Fruit fly (Drosophila melanogaster) whole organism, wandering third instar larva: Measurements from ENCODE around the gene CG17549.

Experiments used
- Abd-B ChIP-seq: fragments of >200 bp; optimal IDR thresholded peaks from 2 replicates; lab custom pipeline; 2017; ENCODE audit warnings: missing biosample characterization, missing genetic modification characterization
- CG32264 ChIP-seq: fragments of 200-800 bp; sonication (Bioruptor generic); optimal IDR thresholded peaks from 2 replicates; lab custom pipeline; 2016; ENCODE audit warnings: missing biosample characterization, missing genetic modification characterization
- CG9705 ChIP-seq: fragments of 200-800 bp; sonication (Bioruptor generic); optimal IDR thresholded peaks from 2 replicates; lab custom pipeline; 2018; ENCODE audit warnings: missing biosample characterization, mild to moderate bottlenecking, missing genetic modification characterization
- CrebA ChIP-seq: fragments of 200-800 bp; sonication (Bioruptor generic); optimal IDR thresholded peaks from 2 replicates; lab custom pipeline; 2016; ENCODE audit warnings: missing biosample characterization, mild to moderate bottlenecking, missing genetic modification characterization, borderline replicate concordance
- Dfd ChIP-seq: fragments of >200 bp; optimal IDR thresholded peaks from 2 replicates; lab custom pipeline; 2017; ENCODE audit warnings: missing biosample characterization, missing genetic modification characterization
- Dif ChIP-seq: fragments of 200-275, 200-300 bp; sonication (Bioruptor generic); optimal IDR thresholded peaks from 2 replicates; lab custom pipeline; 2018; ENCODE audit warnings: missing biosample characterization, missing genetic modification characterization; ENCODE audit not compliant: partially characterized antibody
- GATAd ChIP-seq: sonication (Bioruptor generic); optimal IDR thresholded peaks from 2 replicates; lab custom pipeline; 2016; ENCODE audit warnings: missing biosample characterization, missing genetic modification characterization
- HLH106 ChIP-seq: fragments of 200-800 bp; optimal IDR thresholded peaks from 3 replicates; lab custom pipeline; 2019; ENCODE audit warnings: missing biosample characterization, mild to moderate bottlenecking, missing genetic modification characterization, moderate library complexity
- Hnf4 ChIP-seq: fragments of 200-800 bp; sonication (Bioruptor generic); optimal IDR thresholded peaks from 2 replicates; lab custom pipeline; 2016; ENCODE audit warnings: missing biosample characterization, mild to moderate bottlenecking, missing genetic modification characterization
- Hr78 ChIP-seq: fragments of >200 bp; optimal IDR thresholded peaks from 2 replicates; lab custom pipeline; 2017; ENCODE audit warnings: missing biosample characterization, missing genetic modification characterization
- Hr83 ChIP-seq: fragments of 200-300 bp; sonication (Bioruptor generic); optimal IDR thresholded peaks from 2 replicates; lab custom pipeline; 2016; ENCODE audit warnings: missing biosample characterization, mild to moderate bottlenecking, missing genetic modification characterization, moderate library complexity; ENCODE audit not compliant: poor library complexity, severe bottlenecking
- Jra ChIP-seq: sonication (Bioruptor generic); optimal IDR thresholded peaks from 2 replicates; lab custom pipeline; 2016; ENCODE audit warnings: missing biosample characterization, missing genetic modification characterization
- Mio ChIP-seq: sonication (Bioruptor generic); optimal IDR thresholded peaks from 2 replicates; lab custom pipeline; 2016; ENCODE audit warnings: missing biosample characterization, missing genetic modification characterization
- Myc ChIP-seq: fragments of >200 bp; optimal IDR thresholded peaks from 2 replicates; lab custom pipeline; 2017
- N ChIP-seq: fragments of >200 bp; optimal IDR thresholded peaks from 2 replicates; lab custom pipeline; 2018; ENCODE audit warnings: missing biosample characterization, missing external identifiers, missing genetic modification characterization
- OdsH ChIP-seq: fragments of 200-800 bp; sonication (Bioruptor generic); optimal IDR thresholded peaks from 2 replicates; lab custom pipeline; 2016; ENCODE audit warnings: missing biosample characterization, mild to moderate bottlenecking, missing genetic modification characterization
- Rel ChIP-seq, 2 experiments: fragments of 200-800 bp; sonication (Bioruptor generic) in 1 of 2; optimal IDR thresholded peaks; 2 replicates in 1 of 2; 3 replicates in 1 of 2; lab custom pipeline; 2016 to 2019; ENCODE audit warnings: mild to moderate bottlenecking in 2 of 2, missing biosample characterization in 2 of 2, missing genetic modification characterization in 2 of 2, moderate library complexity in 1 of 2
- Sp1 ChIP-seq: fragments of 200-800 bp; sonication (Bioruptor generic); optimal IDR thresholded peaks from 3 replicates; lab custom pipeline; 2019; ENCODE audit warnings: missing biosample characterization, mild to moderate bottlenecking, missing genetic modification characterization, moderate library complexity
- Vsx2 ChIP-seq: fragments of 200-300, 225-300 bp; sonication (Bioruptor generic); optimal IDR thresholded peaks from 2 replicates; lab custom pipeline; 2018; ENCODE audit warnings: missing biosample characterization, missing genetic modification characterization; ENCODE audit not compliant: partially characterized antibody
- br ChIP-seq: fragments of 200-800 bp; sonication (Bioruptor generic); optimal IDR thresholded peaks from 2 replicates; lab custom pipeline; 2016; ENCODE audit warnings: missing biosample characterization, missing genetic modification characterization
- brk ChIP-seq: fragments of 200-800 bp; sonication (Bioruptor generic); optimal IDR thresholded peaks from 2 replicates; lab custom pipeline; 2016; ENCODE audit warnings: missing biosample characterization, mild to moderate bottlenecking, missing genetic modification characterization
- dl ChIP-seq, 2 experiments: fragments of 175-275, 200-275 bp in 1 of 2; fragments of 200-275 bp in 1 of 2; sonication (Bioruptor generic); optimal IDR thresholded peaks; lab custom pipeline; 2018; ENCODE audit warnings: mild to moderate bottlenecking in 2 of 2, missing biosample characterization in 2 of 2, missing genetic modification characterization in 2 of 2, moderate library complexity in 2 of 2; ENCODE audit not compliant: partially characterized antibody in 2 of 2, insufficient read depth in 1 of 2
- dmrt93B ChIP-seq: fragments of 200-800 bp; sonication (Bioruptor generic); optimal IDR thresholded peaks from 2 replicates; lab custom pipeline; 2018; ENCODE audit warnings: missing biosample characterization, mild to moderate bottlenecking, missing genetic modification characterization
- dsf ChIP-seq: sonication (Bioruptor generic); optimal IDR thresholded peaks from 2 replicates; lab custom pipeline; 2016; ENCODE audit warnings: missing biosample characterization, missing genetic modification characterization, borderline replicate concordance
- ey ChIP-seq: fragments of 200-800 bp; sonication (Bioruptor generic); optimal IDR thresholded peaks from 2 replicates; lab custom pipeline; 2016; ENCODE audit warnings: missing biosample characterization, missing genetic modification characterization
- foxo ChIP-seq, 2 experiments: fragments of 200-800 bp; sonication (Bioruptor generic); optimal IDR thresholded peaks; 2 replicates in 1 of 2; 3 replicates in 1 of 2; lab custom pipeline; 2016 to 2017; ENCODE audit warnings: missing biosample characterization in 2 of 2, missing genetic modification characterization in 2 of 2
- fru ChIP-seq: fragments of 200-800 bp; sonication (Bioruptor generic); optimal IDR thresholded peaks from 3 replicates; lab custom pipeline; 2016; ENCODE audit warnings: missing biosample characterization, mild to moderate bottlenecking, missing genetic modification characterization
- h ChIP-seq: fragments of 200-800 bp; sonication (Bioruptor generic); optimal IDR thresholded peaks from 3 replicates; lab custom pipeline; 2016; ENCODE audit warnings: missing biosample characterization, mild to moderate bottlenecking, missing genetic modification characterization
- jim ChIP-seq: fragments of 175-275, 200-325 bp; sonication (Bioruptor generic); optimal IDR thresholded peaks from 2 replicates; lab custom pipeline; 2016; ENCODE audit warnings: missing biosample characterization, mild to moderate bottlenecking, missing genetic modification characterization
- lola ChIP-seq: fragments of >200 bp; optimal IDR thresholded peaks from 2 replicates; lab custom pipeline; 2017; ENCODE audit warnings: missing biosample characterization, missing genetic modification characterization
- pan ChIP-seq: fragments of >200 bp; optimal IDR thresholded peaks from 2 replicates; lab custom pipeline; 2017
- psq ChIP-seq: fragments of 200-800 bp; sonication (Bioruptor generic); optimal IDR thresholded peaks from 3 replicates; lab custom pipeline; 2017; ENCODE audit warnings: missing biosample characterization, mild to moderate bottlenecking, missing genetic modification characterization, moderate library complexity
- rgr ChIP-seq: fragments of 200-800 bp; sonication (Bioruptor generic); optimal IDR thresholded peaks from 3 replicates; lab custom pipeline; 2016; ENCODE audit warnings: missing biosample characterization, mild to moderate bottlenecking, missing genetic modification characterization
- sage ChIP-seq: fragments of 200-800 bp; sonication (Bioruptor generic); optimal IDR thresholded peaks from 2 replicates; lab custom pipeline; 2016; ENCODE audit warnings: missing biosample characterization, mild to moderate bottlenecking, missing genetic modification characterization
- sv ChIP-seq: fragments of 200-800 bp; sonication (Bioruptor generic); optimal IDR thresholded peaks from 3 replicates; lab custom pipeline; 2016; ENCODE audit warnings: missing biosample characterization, missing genetic modification characterization
- tai ChIP-seq: sonication (Bioruptor generic); optimal IDR thresholded peaks from 2 replicates; lab custom pipeline; 2016; ENCODE audit warnings: missing biosample characterization, missing genetic modification characterization
- usp ChIP-seq: fragments of >200 bp; optimal IDR thresholded peaks from 2 replicates; lab custom pipeline; 2017; ENCODE audit warnings: missing biosample characterization, missing genetic modification characterization
- woc ChIP-seq: sonication (Bioruptor generic); optimal IDR thresholded peaks from 2 replicates; lab custom pipeline; 2016; ENCODE audit warnings: missing biosample characterization, mild to moderate bottlenecking, missing genetic modification characterization

The CG17549 gene

DNA sequence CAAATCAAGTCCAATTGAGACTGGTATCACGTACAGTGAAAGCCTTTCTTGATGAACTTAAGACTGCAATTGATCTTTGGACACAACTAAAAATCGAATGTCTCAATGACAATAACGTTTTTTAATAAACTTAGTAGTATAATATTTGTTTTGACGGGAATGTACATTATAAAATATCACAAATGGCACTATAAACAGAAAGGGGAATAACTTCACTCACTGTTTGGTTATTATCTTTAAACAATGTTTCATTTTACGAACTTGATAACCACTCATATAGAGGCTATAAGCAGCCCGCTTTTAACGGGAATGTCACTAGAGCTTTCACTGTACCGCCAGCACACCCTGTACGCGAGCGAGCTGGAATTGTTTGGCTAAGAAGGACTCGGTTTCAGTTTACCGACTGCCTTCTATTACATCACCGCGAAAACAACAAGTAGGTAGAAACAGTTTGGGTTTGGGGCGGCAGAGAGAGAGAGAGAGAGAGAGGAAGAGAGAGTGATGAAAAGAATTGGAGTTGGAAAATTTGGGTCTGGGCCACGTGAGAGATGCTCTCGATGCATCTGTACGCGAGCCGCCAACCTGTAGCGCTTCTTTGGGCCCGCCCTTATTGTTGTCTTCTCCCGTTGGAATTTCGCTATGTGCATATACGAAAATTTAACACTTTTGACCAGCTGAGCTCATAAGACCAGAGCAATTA is 7.9 kb upstream of the CG17549 start:
- TF ChIP-seq Jra (GFP tag; lab: Kevin White, UChicago) (no peak), Hr78 (GFP tag; lab: Kevin White, UChicago) (no peak), Myc (lab: Kevin White, UChicago) (no peak), sage (GFP tag; lab: Kevin White, UChicago) (peak; percentile 22), h (GFP tag; lab: Kevin White, UChicago) (peak; percentile 68), N (GFP tag; lab: Kevin White, UChicago) (no peak), usp (no peak), tai (GFP tag; lab: Kevin White, UChicago) (peak; percentile 53), Dfd (GFP tag; lab: Kevin White, UChicago) (no peak), brk (GFP tag; lab: Kevin White, UChicago) (no peak), rgr (GFP tag; lab: Kevin White, UChicago) (peak; percentile 64), GATAd (no peak), Vsx2 (GFP tag; lab: Kevin White, UChicago) (no peak), Hr83 (GFP tag; lab: Kevin White, UChicago) (no peak), dsf (no peak), woc (GFP tag; lab: Kevin White, UChicago) (peak; percentile 61), Dif (peak; percentile 75), CG32264 (GFP tag; lab: Kevin White, UChicago) (peak; percentile 43), HLH106 (tag; lab: Kevin White, UChicago) (peak; percentile 78), fru (GFP tag; lab: Kevin White, UChicago) (peak; percentile 75), Mio (GFP tag; lab: Kevin White, UChicago) (no peak), Rel (GFP tag; optimal IDR thresholded peaks at IDR 0.05; lab: Kevin White, UChicago) (no peak), Rel (tag; optimal IDR thresholded peaks at IDR 0.05; lab: Kevin White, UChicago) (peak; percentile 60), CG9705 (peak; percentile 33), pan (lab: Kevin White, UChicago) (no peak), jim (GFP tag; lab: Kevin White, UChicago) (no peak), foxo (GFP tag; optimal IDR thresholded peaks at IDR 0.05; lab: Kevin White, UChicago) (peak in 1 of 2 experiments; percentile 75), sv (GFP tag; lab: Kevin White, UChicago) (no peak), dmrt93B (GFP tag; lab: Kevin White, UChicago) (peak; percentile 37), lola (no peak), OdsH (GFP tag; lab: Kevin White, UChicago) (peak; percentile 64), Abd-B (no peak), dl (GFP tag; optimal IDR thresholded peaks at IDR 0.05; lab: Kevin White, UChicago; ENCODE audit: insufficient read depth in 1 of 2, partially characterized antibody in 2 of 2) (peak in 1 of 2 experiments; percentile 33), Sp1 (GFP tag; lab: Kevin White, UChicago) (peak; percentile 72), CrebA (no peak), psq (peak; percentile 47), Hnf4 (GFP tag; lab: Kevin White, UChicago) (peak; percentile 22), ey (GFP tag; lab: Kevin White, UChicago) (peak; percentile 56), br (peak; percentile 60)

DNA sequence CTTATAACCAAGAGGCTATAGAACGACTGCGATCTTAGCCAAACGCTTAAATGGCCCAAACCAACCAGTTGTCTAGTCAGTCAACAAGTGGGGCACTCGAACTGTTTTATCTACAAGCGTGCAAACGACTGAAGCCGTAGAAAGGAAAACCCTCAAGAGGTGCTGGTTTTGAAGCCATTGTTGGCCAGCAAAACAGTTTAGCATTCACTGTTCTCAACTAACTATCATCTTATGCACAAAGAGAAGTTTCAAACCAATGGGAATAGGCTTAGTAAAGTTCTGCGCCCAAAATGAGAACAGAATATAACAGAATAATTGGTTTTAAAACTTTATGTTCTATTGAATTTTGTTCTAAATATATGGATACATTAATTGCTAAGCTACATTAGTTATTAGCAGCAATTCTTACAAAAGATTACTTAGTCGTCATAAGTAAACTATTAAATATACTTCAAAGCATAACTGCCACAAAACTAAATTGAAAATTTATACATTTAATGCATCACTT is 3.9 kb upstream of the CG17549 start, which contains the start of gene CG31798:
CG31798 (plus strand) TSS at position 458 of the 508 bp plus-strand sequence.
- TF ChIP-seq Myc (lab: Kevin White, UChicago) (peak; percentile 89), CG9705 (no peak)
